Worm (Caenorhabditis elegans) whole organism, late embryonic: ENCODE results near the gene pole-2.

Experiments used
- C08G9.2 ChIP-seq: sonication (generic microtip); optimal IDR thresholded peaks from 2 replicates; lab custom pipeline; 2016; ENCODE audit warnings: mild to moderate bottlenecking, missing genetic modification characterization, moderate library complexity, missing compliant biosample characterization
- C38D4.7 ChIP-seq: fragments of 200-800 bp; sonication (Bioruptor generic); optimal IDR thresholded peaks from 2 replicates; lab custom pipeline; 2018; ENCODE audit warnings: mild to moderate bottlenecking, missing genetic modification characterization, moderate library complexity, missing compliant biosample characterization
- K02D7.2 ChIP-seq: sonication (generic microtip); optimal IDR thresholded peaks from 2 replicates; lab custom pipeline; 2017; ENCODE audit warnings: mild to moderate bottlenecking, missing genetic modification characterization, missing compliant biosample characterization
- T23F11.4 ChIP-seq: fragments of 200-800 bp; sonication (Bioruptor generic); optimal IDR thresholded peaks from 2 replicates; lab custom pipeline; 2018; ENCODE audit warnings: mild to moderate bottlenecking, missing genetic modification characterization, missing compliant biosample characterization
- Y22D7AL.16 ChIP-seq: sonication (generic microtip); optimal IDR thresholded peaks from 2 replicates; lab custom pipeline; 2016; ENCODE audit warnings: missing genetic modification characterization, missing compliant biosample characterization
- ama-1 ChIP-seq: fragments of 150-350 bp; optimal IDR thresholded peaks from 2 replicates; lab custom pipeline; 2014
- ceh-2 ChIP-seq: sonication (generic microtip); optimal IDR thresholded peaks from 2 replicates; lab custom pipeline; 2016; ENCODE audit warnings: missing genotype, missing genetic modification characterization, missing compliant biosample characterization
- ceh-22 ChIP-seq: sonication (generic microtip); optimal IDR thresholded peaks from 2 replicates; lab custom pipeline; 2017; ENCODE audit warnings: missing biosample characterization, missing genetic modification characterization
- ceh-24 ChIP-seq: sonication (generic microtip); optimal IDR thresholded peaks from 2 replicates; lab custom pipeline; 2016; ENCODE audit warnings: mild to moderate bottlenecking, missing genetic modification characterization, missing compliant biosample characterization
- ceh-45 ChIP-seq: fragments of 200-800 bp; sonication (Bioruptor generic); IDR thresholded peaks from 2 replicates; pipeline ENCODE4 v1.3.6; 2022; ENCODE audit warnings: missing genetic modification reagents, missing genetic modification characterization, missing compliant biosample characterization
- ceh-48 ChIP-seq: sonication (generic microtip); optimal IDR thresholded peaks from 2 replicates; lab custom pipeline; 2016; ENCODE audit warnings: missing genetic modification characterization, inconsistent platforms, missing compliant biosample characterization
- ceh-6 ChIP-seq: fragments of 200-800 bp; sonication (Bioruptor generic); optimal IDR thresholded peaks from 2 replicates; lab custom pipeline; 2018; ENCODE audit warnings: mild to moderate bottlenecking, missing genetic modification characterization, missing compliant biosample characterization
- dve-1 ChIP-seq: sonication (generic microtip); optimal IDR thresholded peaks from 2 replicates; lab custom pipeline; 2017; ENCODE audit warnings: antibody characterized with exemption, mild to moderate bottlenecking, missing genetic modification characterization, missing compliant biosample characterization
- elt-2 ChIP-seq: sonication (generic microtip); optimal IDR thresholded peaks from 2 replicates; lab custom pipeline; 2016; ENCODE audit warnings: missing genetic modification reagents, missing genetic modification characterization, missing compliant biosample characterization
- elt-4 ChIP-seq: sonication (generic microtip); optimal IDR thresholded peaks from 2 replicates; lab custom pipeline; 2016; ENCODE audit warnings: missing genetic modification characterization, missing compliant biosample characterization
- eyg-1 ChIP-seq: sonication (generic microtip); optimal IDR thresholded peaks from 2 replicates; lab custom pipeline; 2016; ENCODE audit warnings: missing genotype, missing genetic modification characterization, missing compliant biosample characterization
- fax-1 ChIP-seq: sonication (generic microtip); optimal IDR thresholded peaks from 2 replicates; lab custom pipeline; 2016; ENCODE audit warnings: missing genotype, missing genetic modification characterization, missing compliant biosample characterization
- fkh-10 ChIP-seq: fragments of 150-350 bp; optimal IDR thresholded peaks from 2 replicates; lab custom pipeline; 2014; ENCODE audit warnings: missing biosample characterization, missing genetic modification reagents, missing genetic modification characterization
- fkh-6 ChIP-seq: sonication (generic microtip); optimal IDR thresholded peaks from 2 replicates; lab custom pipeline; 2016; ENCODE audit warnings: missing genetic modification characterization, missing compliant biosample characterization
- gmeb-2 ChIP-seq: sonication (generic microtip); optimal IDR thresholded peaks from 2 replicates; lab custom pipeline; 2016; ENCODE audit warnings: missing genetic modification characterization, inconsistent platforms, missing compliant biosample characterization
- hlh-13 ChIP-seq: fragments of 200-800 bp; sonication (Bioruptor generic); optimal IDR thresholded peaks from 2 replicates; lab custom pipeline; 2018; ENCODE audit warnings: mild to moderate bottlenecking, missing genetic modification characterization, missing compliant biosample characterization
- hlh-15 ChIP-seq: sonication (generic microtip); optimal IDR thresholded peaks from 2 replicates; lab custom pipeline; 2016; ENCODE audit warnings: missing genetic modification characterization, missing compliant biosample characterization
- lim-6 ChIP-seq: sonication (generic microtip); optimal IDR thresholded peaks from 2 replicates; lab custom pipeline; 2016; ENCODE audit warnings: missing genetic modification characterization, missing compliant biosample characterization
- lin-11 ChIP-seq: fragments of 200-800 bp; sonication (Bioruptor generic); optimal IDR thresholded peaks from 2 replicates; lab custom pipeline; 2018; ENCODE audit warnings: mild to moderate bottlenecking, missing genetic modification characterization, missing compliant biosample characterization
- nfya-1 ChIP-seq: sonication (generic microtip); optimal IDR thresholded peaks from 2 replicates; lab custom pipeline; 2017; ENCODE audit warnings: missing genetic modification characterization, mild to moderate bottlenecking, missing compliant biosample characterization, antibody characterized with exemption, moderate library complexity
- nhr-11 ChIP-seq: fragments of 150-350 bp; optimal IDR thresholded peaks from 2 replicates; lab custom pipeline; 2014; ENCODE audit warnings: missing biosample characterization, missing genetic modification characterization
- nhr-232 ChIP-seq: sonication (generic microtip); optimal IDR thresholded peaks from 2 replicates; lab custom pipeline; 2016; ENCODE audit warnings: missing genetic modification characterization, missing compliant biosample characterization
- npax-4 ChIP-seq: sonication (generic microtip); optimal IDR thresholded peaks from 2 replicates; lab custom pipeline; 2016; ENCODE audit warnings: missing genetic modification characterization, missing compliant biosample characterization
- pat-9 ChIP-seq: fragments of 200-800 bp; sonication (Bioruptor generic); optimal IDR thresholded peaks from 2 replicates; lab custom pipeline; 2018; ENCODE audit warnings: mild to moderate bottlenecking, missing genetic modification characterization, moderate library complexity, missing compliant biosample characterization
- rnt-1 ChIP-seq: sonication (generic microtip); optimal IDR thresholded peaks from 2 replicates; lab custom pipeline; 2016; ENCODE audit warnings: missing genetic modification characterization, missing compliant biosample characterization
- sdc-2 ChIP-seq: sonication (generic microtip); optimal IDR thresholded peaks from 2 replicates; lab custom pipeline; 2016; ENCODE audit warnings: missing genotype, missing genetic modification characterization, missing compliant biosample characterization
- sox-4 ChIP-seq: sonication (generic microtip); optimal IDR thresholded peaks from 2 replicates; lab custom pipeline; 2017; ENCODE audit warnings: mild to moderate bottlenecking, missing genetic modification characterization, inconsistent platforms, missing compliant biosample characterization
- syd-9 ChIP-seq: sonication (generic microtip); optimal IDR thresholded peaks from 2 replicates; lab custom pipeline; 2016; ENCODE audit warnings: mild to moderate bottlenecking, missing genetic modification characterization, moderate library complexity, missing compliant biosample characterization
- tbx-2 ChIP-seq: sonication (generic microtip); optimal IDR thresholded peaks from 2 replicates; lab custom pipeline; 2016; ENCODE audit warnings: missing genetic modification characterization, missing compliant biosample characterization
- ttx-3 ChIP-seq: sonication (generic microtip); optimal IDR thresholded peaks from 2 replicates; lab custom pipeline; 2016; ENCODE audit warnings: missing genetic modification reagents, missing genetic modification characterization, missing compliant biosample characterization
- unc-3 ChIP-seq, 2 experiments: fragments of 200-800 bp in 1 of 2; sonication (Bioruptor generic) in 1 of 2; sonication (generic microtip) in 1 of 2; conservative IDR thresholded peaks in 1 of 2; optimal IDR thresholded peaks in 1 of 2; 2 replicates each; pipeline versions ENCODE4 v1.3.6 to Lab custom; 2016 to 2022; ENCODE audit warnings: missing compliant biosample characterization in 2 of 2, missing genetic modification characterization in 2 of 2, missing genetic modification reagents in 1 of 2
- unc-42 ChIP-seq: sonication (generic microtip); optimal IDR thresholded peaks from 2 replicates; lab custom pipeline; 2016; ENCODE audit warnings: missing genotype, missing genetic modification characterization, missing compliant biosample characterization
- unc-86 ChIP-seq: sonication (generic microtip); optimal IDR thresholded peaks from 2 replicates; lab custom pipeline; 2016; ENCODE audit warnings: missing genetic modification characterization, missing compliant biosample characterization

The pole-2 gene

DNA sequence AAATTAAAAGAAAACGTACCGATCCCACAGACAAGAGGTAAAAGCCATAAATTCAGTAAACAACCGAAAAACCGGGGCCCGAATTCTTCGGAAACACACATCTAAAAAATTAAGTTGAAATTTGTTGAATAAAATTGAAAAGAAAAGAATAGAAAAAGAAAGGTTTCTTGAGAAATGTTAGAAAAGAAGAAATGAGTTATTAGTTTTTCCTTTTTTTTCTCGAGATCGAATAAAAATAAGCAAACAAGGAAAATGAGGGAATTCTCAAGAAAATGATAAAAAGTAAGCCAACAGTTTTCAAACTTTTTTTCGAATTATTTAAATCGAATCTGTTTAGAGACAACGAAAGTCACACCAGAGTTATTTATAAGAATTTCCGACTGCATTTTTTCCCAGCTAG lies 19.1 kb upstream of the pole-2 start, which contains the start of gene H23L24.4:
H23L24.4 (minus strand) TSS at position 101 of the 400 bp plus-strand sequence.
- TF ChIP-seq ama-1 (lab: Kevin White, UChicago) = no peak
- no peak for TF ChIP-seq dve-1 (tag; lab: Kevin White, UChicago)
- no peak for TF ChIP-seq fkh-10 (GFP tag; lab: Kevin White, UChicago)
- TF ChIP-seq hlh-15 (tag; lab: Kevin White, UChicago) = no peak
- TF ChIP-seq lim-6 (tag; lab: Kevin White, UChicago) = no peak
- TF ChIP-seq C08G9.2 (tag; lab: Kevin White, UChicago) = no peak
- no peak for TF ChIP-seq T23F11.4 (GFP tag; lab: Kevin White, UChicago)
- TF ChIP-seq tbx-2 = no peak
- TF ChIP-seq fax-1 (tag; lab: Kevin White, UChicago) = no peak
- TF ChIP-seq npax-4 (tag; lab: Kevin White, UChicago) = no peak
- no peak for TF ChIP-seq nhr-11 (tag; lab: Kevin White, UChicago)
- no peak for TF ChIP-seq sox-4
- no peak for TF ChIP-seq hlh-13 (GFP tag; lab: Kevin White, UChicago)
- TF ChIP-seq unc-42 (tag; lab: Kevin White, UChicago) = no peak
- TF ChIP-seq ttx-3 (tag; lab: Kevin White, UChicago) = no peak
- TF ChIP-seq K02D7.2 (tag; lab: Kevin White, UChicago) = no peak
- TF ChIP-seq ceh-2 (tag; lab: Kevin White, UChicago) = no peak
- no peak for TF ChIP-seq nhr-232 (tag; lab: Kevin White, UChicago)
- TF ChIP-seq elt-4 = no peak
- no peak for TF ChIP-seq elt-2 (tag; lab: Kevin White, UChicago)
- TF ChIP-seq, all 69 proteins: peak for 0

DNA sequence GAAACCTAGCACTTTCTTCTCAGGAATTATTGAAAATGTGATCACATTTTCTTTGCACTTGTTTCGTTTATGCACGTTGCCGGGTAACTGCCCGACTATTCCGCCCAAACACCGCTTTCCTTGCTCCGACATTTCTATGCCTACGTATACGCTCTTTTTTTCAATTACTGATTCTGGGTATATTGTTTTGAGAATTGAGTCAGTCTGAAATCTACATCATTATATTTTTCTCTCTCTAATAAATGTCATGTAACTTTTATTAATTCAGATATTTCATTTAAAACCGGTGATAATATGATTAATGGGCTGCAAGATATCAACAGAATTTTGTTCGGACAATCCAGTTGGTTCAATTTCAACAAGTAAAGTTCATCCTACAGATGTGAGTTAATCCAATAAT lies 11.0 kb upstream of the pole-2 start, which contains the start of gene ttll-11:
ttll-11 (plus strand) TSS at position 301 of the 400 bp plus-strand sequence.
- TF ChIP-seq Y22D7AL.16 (tag; lab: Kevin White, UChicago) (no peak), nfya-1 (no peak), fkh-6 (no peak), C38D4.7 (GFP tag; lab: Kevin White, UChicago) (no peak), ceh-2 (tag; lab: Kevin White, UChicago) (no peak), ama-1 (lab: Kevin White, UChicago) (no peak), elt-2 (tag; lab: Kevin White, UChicago) (no peak), ceh-6 (no peak), pat-9 (tag; lab: Kevin White, UChicago) (no peak), tbx-2 (no peak), eyg-1 (tag; lab: Kevin White, UChicago) (no peak), ceh-24 (no peak), lin-11 (tag; lab: Kevin White, UChicago) (no peak), dve-1 (tag; lab: Kevin White, UChicago) (no peak), ceh-48 (tag; lab: Kevin White, UChicago) (no peak), elt-4 (no peak), sox-4 (no peak), ceh-45 (GFP tag; lab: Robert Waterston, UW) (no peak)
- TF ChIP-seq, all 69 proteins: peak for 0

DNA sequence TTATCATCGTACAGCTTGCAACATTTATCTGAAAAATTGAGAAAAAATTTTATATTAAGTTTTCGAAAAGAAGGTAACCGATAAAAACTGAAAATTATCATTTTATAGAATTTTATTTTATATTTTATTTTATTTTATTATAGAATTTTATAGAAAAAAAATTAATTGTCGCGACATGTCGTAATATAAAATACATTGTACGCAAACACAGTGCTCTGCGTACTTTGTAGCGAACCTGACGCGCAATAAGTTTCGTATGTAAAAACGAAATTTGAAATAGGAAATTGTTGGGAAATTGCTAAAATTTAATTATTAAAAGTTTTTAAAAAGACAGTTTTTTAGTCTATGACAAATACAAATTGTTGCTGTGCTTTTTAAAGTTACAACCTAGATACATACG lies 5.1 kb upstream of the pole-2 start, which contains the start of the genes hst-1 and ints-6:
hst-1 (minus strand) TSS at position 28 of the 400 bp plus-strand sequence.
ints-6 (plus strand) TSS at position 260 of the 400 bp plus-strand sequence.
- no peak for TF ChIP-seq nfya-1
- TF ChIP-seq C38D4.7 (GFP tag; lab: Kevin White, UChicago) = no peak
- TF ChIP-seq ttx-3 (tag; lab: Kevin White, UChicago) = no peak
- TF ChIP-seq sdc-2 = no peak
- no peak for TF ChIP-seq Y22D7AL.16 (tag; lab: Kevin White, UChicago)
- TF ChIP-seq rnt-1 = no peak
- no peak for TF ChIP-seq fax-1 (tag; lab: Kevin White, UChicago)
- no peak for TF ChIP-seq sox-4
- TF ChIP-seq T23F11.4 (GFP tag; lab: Kevin White, UChicago) = no peak
- TF ChIP-seq unc-3 (GFP tag; conservative IDR thresholded peaks at IDR 0.05; lab: Robert Waterston, UW) = no peak
- no peak for TF ChIP-seq unc-3 (tag; optimal IDR thresholded peaks at IDR 0.05; lab: Kevin White, UChicago)
- TF ChIP-seq tbx-2 = no peak
- no peak for TF ChIP-seq syd-9
- TF ChIP-seq hlh-13 (GFP tag; lab: Kevin White, UChicago) = no peak
- TF ChIP-seq gmeb-2 (tag; lab: Kevin White, UChicago) = no peak
- TF ChIP-seq unc-42 (tag; lab: Kevin White, UChicago) = no peak
- no peak for TF ChIP-seq ama-1 (lab: Kevin White, UChicago)
- TF ChIP-seq ceh-24 = no peak
- no peak for TF ChIP-seq ceh-22
- TF ChIP-seq unc-86 (tag; lab: Kevin White, UChicago) = no peak
